Worm (Caenorhabditis elegans) whole organism, L4/young adult: ENCODE data around the gene alh-11.

Experiments
- dao-5 ChIP-seq: sonication (generic microtip); optimal IDR thresholded peaks from 2 replicates; lab custom pipeline; 2016; ENCODE audit warnings: missing genotype, missing genetic modification characterization, moderate library complexity, missing compliant biosample characterization
- him-1 ChIP-seq: sonication (generic microtip); optimal IDR thresholded peaks from 2 replicates; lab custom pipeline; 2016; ENCODE audit warnings: missing genotype, missing genetic modification reagents, missing genetic modification characterization, missing compliant biosample characterization

DNA sequence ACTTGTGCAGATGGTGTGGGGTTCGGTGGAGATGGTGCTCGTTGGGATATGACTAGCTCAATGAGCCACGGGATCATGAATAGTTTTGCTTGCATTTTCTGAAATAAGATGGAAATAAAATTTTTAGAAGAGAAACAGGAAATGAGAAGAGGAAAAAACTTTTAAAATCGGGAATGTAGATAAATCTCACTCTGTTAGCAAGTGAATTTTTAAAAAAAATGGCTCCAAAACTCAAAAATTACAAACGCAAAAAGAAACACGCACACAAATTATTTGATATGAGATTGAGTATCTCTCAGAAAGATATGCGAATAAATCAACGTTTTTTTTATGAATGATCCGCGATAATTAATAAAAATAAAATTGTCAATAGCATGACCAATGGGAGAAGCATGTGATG lies 20.7 kb downstream of the alh-11 start, which contains the start of gene T17H7.7:
- TF ChIP-seq him-1 (tag; lab: Kevin White, UChicago): no peak
- no peak for TF ChIP-seq dao-5 (tag; lab: Kevin White, UChicago)
